Worm (Caenorhabditis elegans) whole organism, L4/young adult: ENCODE data around the gene T15B7.1.

Source experiments
- W03F9.2 ChIP-seq: fragments of 150-350 bp; optimal IDR thresholded peaks from 2 replicates; lab custom pipeline; 2014; ENCODE audit warnings: missing biosample characterization, missing genetic modification characterization
- dao-5 ChIP-seq: sonication (generic microtip); optimal IDR thresholded peaks from 2 replicates; lab custom pipeline; 2016; ENCODE audit warnings: missing genotype, missing genetic modification characterization, moderate library complexity, missing compliant biosample characterization
- him-1 ChIP-seq: sonication (generic microtip); optimal IDR thresholded peaks from 2 replicates; lab custom pipeline; 2016; ENCODE audit warnings: missing genotype, missing genetic modification reagents, missing genetic modification characterization, missing compliant biosample characterization

- TF ChIP-seq dao-5 (tag; lab: Kevin White, UChicago) (no peak), him-1 (tag; lab: Kevin White, UChicago) (no peak), W03F9.2 (no peak)
Measured at ce11 chrV:6842437-6842836, at the start of gene T15B7.1.
